Fruit fly (Drosophila melanogaster) whole organism, embryonic: ENCODE data around the gene CG33124.

Experiments
- Adf1 ChIP-seq: fragments of 200-800 bp; sonication (Bioruptor generic); IDR thresholded peaks from 2 replicates; pipeline ENCODE4 v1.3.6; 2022; ENCODE audit warnings: missing biosample characterization, missing genetic modification characterization
- Aef1 ChIP-seq: fragments of 200-800 bp; sonication (Bioruptor generic); IDR thresholded peaks from 3 replicates; pipeline ENCODE4 v1.3.6; 2022; ENCODE audit warnings: missing biosample characterization, missing genetic modification characterization
- CG10147 ChIP-seq: fragments of 200-800 bp; sonication (Bioruptor generic); optimal IDR thresholded peaks from 2 replicates; lab custom pipeline; 2019; ENCODE audit warnings: missing biosample characterization, mild to moderate bottlenecking, missing genetic modification characterization, moderate library complexity
- CG10274 ChIP-seq: fragments of 200-800 bp; sonication (Bioruptor generic); optimal IDR thresholded peaks from 3 replicates; lab custom pipeline; 2017; ENCODE audit warnings: missing biosample characterization, mild to moderate bottlenecking, missing genetic modification characterization
- CG10959 ChIP-seq: fragments of 200-800 bp; sonication (Bioruptor generic); IDR thresholded peaks from 2 replicates; pipeline ENCODE4 v1.3.6; 2022; ENCODE audit warnings: missing biosample characterization, missing genetic modification characterization
- CG11456 ChIP-seq: fragments of 200-800 bp; sonication (Bioruptor generic); IDR thresholded peaks from 3 replicates; pipeline ENCODE4 v1.3.6; 2022; ENCODE audit warnings: missing biosample characterization, missing genetic modification characterization
- CG12071 ChIP-seq: fragments of 200-800 bp; sonication (Bioruptor generic); optimal IDR thresholded peaks from 3 replicates; lab custom pipeline; 2018; ENCODE audit warnings: missing biosample characterization, mild to moderate bottlenecking, missing genetic modification characterization
- CG12299 ChIP-seq: fragments of 200-800 bp; sonication (Bioruptor generic); optimal IDR thresholded peaks from 2 replicates; lab custom pipeline; 2018; ENCODE audit warnings: missing biosample characterization, mild to moderate bottlenecking, missing genetic modification characterization
- CG12942 ChIP-seq: fragments of 200-800 bp; sonication (Bioruptor generic); optimal IDR thresholded peaks from 3 replicates; lab custom pipeline; 2016; ENCODE audit warnings: missing biosample characterization, missing genetic modification characterization
- CG13296 ChIP-seq: fragments of 200-800 bp; sonication (Bioruptor generic); optimal IDR thresholded peaks from 3 replicates; lab custom pipeline; 2018; ENCODE audit warnings: missing biosample characterization, mild to moderate bottlenecking, missing genetic modification characterization
- CG13775 ChIP-seq: fragments of 200-800 bp; sonication (Bioruptor generic); optimal IDR thresholded peaks from 3 replicates; lab custom pipeline; 2017; ENCODE audit warnings: missing biosample characterization, mild to moderate bottlenecking, missing genetic modification characterization
- CG16779 ChIP-seq: fragments of 200-800 bp; sonication (Bioruptor generic); IDR thresholded peaks from 2 replicates; pipeline ENCODE4 v1.3.6; 2022; ENCODE audit warnings: missing biosample characterization, missing genetic modification characterization
- CG17912 ChIP-seq: fragments of 200-800 bp; sonication (Bioruptor generic); optimal IDR thresholded peaks from 2 replicates; lab custom pipeline; 2018; ENCODE audit warnings: missing biosample characterization, mild to moderate bottlenecking, missing genetic modification characterization
- CG18476 ChIP-seq: fragments of 200-800 bp; sonication (Bioruptor generic); optimal IDR thresholded peaks from 2 replicates; lab custom pipeline; 2016; ENCODE audit warnings: missing biosample characterization, mild to moderate bottlenecking, missing genetic modification characterization
- CG18619 ChIP-seq: fragments of 200-800 bp; sonication (Bioruptor generic); optimal IDR thresholded peaks from 3 replicates; lab custom pipeline; 2017; ENCODE audit warnings: missing biosample characterization, mild to moderate bottlenecking, missing genetic modification characterization
- CG2116 ChIP-seq: fragments of 200-800 bp; sonication (Bioruptor generic); optimal IDR thresholded peaks from 3 replicates; lab custom pipeline; 2018; ENCODE audit warnings: missing biosample characterization, mild to moderate bottlenecking, missing genetic modification characterization
- CG3065 ChIP-seq: fragments of 200-800 bp; sonication (Bioruptor generic); optimal IDR thresholded peaks from 2 replicates; lab custom pipeline; 2016; ENCODE audit warnings: missing biosample characterization, missing genetic modification characterization
- CG31365 ChIP-seq: fragments of 200-800 bp; sonication (Bioruptor generic); optimal IDR thresholded peaks from 2 replicates; lab custom pipeline; 2018; ENCODE audit warnings: missing biosample characterization, mild to moderate bottlenecking, missing genetic modification characterization
- CG4404 ChIP-seq: fragments of 200-800 bp; sonication (Bioruptor generic); IDR thresholded peaks from 2 replicates; pipeline ENCODE4 v1.3.6; 2022; ENCODE audit warnings: missing biosample characterization, missing genetic modification characterization
- CG4617 ChIP-seq: fragments of 200-800 bp; sonication (Bioruptor generic); optimal IDR thresholded peaks from 3 replicates; lab custom pipeline; 2016; ENCODE audit warnings: missing biosample characterization, missing genetic modification characterization, borderline replicate concordance
- CG9876 ChIP-seq: fragments of 200-800 bp; sonication (Bioruptor generic); optimal IDR thresholded peaks from 2 replicates; lab custom pipeline; 2016; ENCODE audit warnings: missing biosample characterization, missing genetic modification characterization
- Dip3 ChIP-seq: fragments of 200-800 bp; sonication (Bioruptor generic); optimal IDR thresholded peaks from 3 replicates; lab custom pipeline; 2016; ENCODE audit warnings: missing biosample characterization, missing genetic modification characterization
- Dll ChIP-seq: fragments of 200-800 bp; sonication (Bioruptor generic); IDR thresholded peaks from 4 replicates; pipeline ENCODE4 v1.3.6; 2022; ENCODE audit warnings: missing biosample characterization, missing genetic modification characterization; ENCODE audit not compliant: partially characterized antibody
- Drgx ChIP-seq: fragments of 200-800 bp; sonication (Bioruptor generic); IDR thresholded peaks from 2 replicates; pipeline ENCODE4 v1.3.6; 2022; ENCODE audit warnings: missing biosample characterization, missing genetic modification characterization
- Ets97D ChIP-seq: fragments of 200-800 bp; sonication (Bioruptor generic); optimal IDR thresholded peaks from 3 replicates; lab custom pipeline; 2016; ENCODE audit warnings: missing biosample characterization, missing genetic modification characterization
- H15 ChIP-seq: fragments of 200-800 bp; sonication (Bioruptor generic); IDR thresholded peaks from 3 replicates; pipeline ENCODE4 v1.3.6; 2022; ENCODE audit warnings: missing biosample characterization, missing genetic modification characterization
- HmgD ChIP-seq: fragments of 200-800 bp; sonication (Bioruptor generic); optimal IDR thresholded peaks from 3 replicates; lab custom pipeline; 2016; ENCODE audit warnings: missing biosample characterization, missing genetic modification characterization
- MESR4 ChIP-seq: fragments of 200-800 bp; sonication (Bioruptor generic); optimal IDR thresholded peaks from 2 replicates; lab custom pipeline; 2018; ENCODE audit warnings: missing biosample characterization, mild to moderate bottlenecking, missing genetic modification characterization, moderate library complexity
- NC2β ChIP-seq: fragments of 200-800 bp; sonication (Bioruptor generic); optimal IDR thresholded peaks from 2 replicates; lab custom pipeline; 2016; ENCODE audit warnings: missing biosample characterization, missing genetic modification characterization
- Oli ChIP-seq: fragments of 200-800 bp; sonication (Bioruptor generic); optimal IDR thresholded peaks from 2 replicates; lab custom pipeline; 2018; ENCODE audit warnings: missing biosample characterization, mild to moderate bottlenecking, missing genetic modification characterization, moderate library complexity
- Opbp ChIP-seq: fragments of 200-800 bp; sonication (Bioruptor generic); IDR thresholded peaks from 3 replicates; pipeline ENCODE4 v1.3.6; 2022; ENCODE audit warnings: missing biosample characterization, missing genetic modification characterization; ENCODE audit not compliant: partially characterized antibody
- Six4 ChIP-seq: fragments of 200-800 bp; sonication (Bioruptor generic); optimal IDR thresholded peaks from 2 replicates; lab custom pipeline; 2016; ENCODE audit warnings: missing biosample characterization, missing genetic modification characterization
- Ssrp ChIP-seq: fragments of 200-800 bp; sonication (Bioruptor generic); optimal IDR thresholded peaks from 2 replicates; lab custom pipeline; 2018; ENCODE audit warnings: missing biosample characterization, mild to moderate bottlenecking, missing genetic modification characterization, moderate library complexity
- bowl ChIP-seq: fragments of 200-800 bp; sonication (Bioruptor generic); IDR thresholded peaks from 2 replicates; pipeline ENCODE4 v1.3.6; 2022; ENCODE audit warnings: missing biosample characterization, missing genetic modification characterization
- chinmo ChIP-seq: fragments of 200-800 bp; sonication (Bioruptor generic); IDR thresholded peaks from 4 replicates; pipeline ENCODE4 v1.3.6; 2022; ENCODE audit warnings: missing biosample characterization, missing genetic modification characterization; ENCODE audit not compliant: partially characterized antibody
- crc ChIP-seq: fragments of 200-800 bp; sonication (Bioruptor generic); optimal IDR thresholded peaks from 2 replicates; lab custom pipeline; 2016; ENCODE audit warnings: missing biosample characterization, missing genetic modification characterization
- dimm ChIP-seq: fragments of 200-800 bp; sonication (Bioruptor generic); IDR thresholded peaks from 2 replicates; pipeline ENCODE4 v1.3.6; 2022; ENCODE audit warnings: missing biosample characterization, missing genetic modification characterization
- dpn ChIP-seq, 2 experiments: fragments of 200-800 bp; sonication (Bioruptor generic); optimal IDR thresholded peaks; 3 replicates each; lab custom pipeline; 2016; ENCODE audit warnings: missing biosample characterization in 2 of 2, missing genetic modification characterization in 2 of 2
- grn ChIP-seq: fragments of 200-800 bp; sonication (Bioruptor generic); optimal IDR thresholded peaks from 3 replicates; lab custom pipeline; 2017; ENCODE audit warnings: missing biosample characterization, missing genetic modification characterization
- gsb-n ChIP-seq: fragments of 200-800 bp; sonication (Bioruptor generic); optimal IDR thresholded peaks from 3 replicates; lab custom pipeline; 2018; ENCODE audit warnings: missing biosample characterization, mild to moderate bottlenecking, missing genetic modification characterization
- luna ChIP-seq: fragments of 200-800 bp; sonication (Bioruptor generic); optimal IDR thresholded peaks from 2 replicates; lab custom pipeline; 2016; ENCODE audit warnings: missing biosample characterization, missing genetic modification characterization
- maf-S ChIP-seq: fragments of 200-800 bp; sonication (Bioruptor generic); optimal IDR thresholded peaks from 2 replicates; lab custom pipeline; 2016; ENCODE audit warnings: missing biosample characterization, missing genetic modification characterization
- org-1 ChIP-seq: fragments of 200-800 bp; sonication (Bioruptor generic); optimal IDR thresholded peaks from 2 replicates; lab custom pipeline; 2017; ENCODE audit warnings: missing biosample characterization, missing genetic modification characterization
- pfk ChIP-seq: fragments of 200-800 bp; sonication (Bioruptor generic); optimal IDR thresholded peaks from 2 replicates; lab custom pipeline; 2018; ENCODE audit warnings: missing biosample characterization, mild to moderate bottlenecking, missing genetic modification characterization, moderate library complexity
- prd ChIP-seq, 3 experiments: fragments of >200 bp in 2 of 3; fragments of 200-800 bp in 1 of 3; sonication (Bioruptor generic) in 1 of 3; optimal IDR thresholded peaks in 2 of 3; IDR thresholded peaks in 1 of 3; 2 replicates in 2 of 3; 3 replicates in 1 of 3; pipeline versions ENCODE4 v1.3.6 to Lab custom; 2017 to 2022; ENCODE audit warnings: missing biosample characterization in 1 of 3, missing genetic modification characterization in 1 of 3
- schlank ChIP-seq: fragments of 200-800 bp; sonication (Bioruptor generic); optimal IDR thresholded peaks from 2 replicates; lab custom pipeline; 2018; ENCODE audit warnings: missing biosample characterization, mild to moderate bottlenecking, missing genetic modification characterization
- sens-2 ChIP-seq: fragments of 200-800 bp; sonication (Bioruptor generic); IDR thresholded peaks from 2 replicates; pipeline ENCODE4 v1.3.6; 2022; ENCODE audit warnings: missing biosample characterization, missing genetic modification characterization
- sqz ChIP-seq: fragments of 200-800 bp; sonication (Bioruptor generic); optimal IDR thresholded peaks from 3 replicates; lab custom pipeline; 2018; ENCODE audit warnings: missing biosample characterization, mild to moderate bottlenecking, missing genetic modification characterization

Gene CG33124

dm6 chr2L:2226259-2227121, 17.6 kb upstream of the CG33124 start, which contains the start of the genes CG15387 and sau (continued):
- TF ChIP-seq sens-2 (GFP tag; lab: Robert Waterston, UW) (no peak), CG31365 (tag; lab: Kevin White, UChicago) (no peak), Drgx (GFP tag; lab: Robert Waterston, UW) (peak; percentile 65), CG4617 (GFP tag; lab: Kevin White, UChicago) (peak; percentile 94), org-1 (GFP tag; lab: Kevin White, UChicago) (peak; percentile 63), maf-S (GFP tag; lab: Kevin White, UChicago) (peak; percentile 89), prd (optimal IDR thresholded peaks at IDR 0.05; lab: Kevin White, UChicago) (no peak), prd (GFP tag; IDR thresholded peaks at IDR 0.05; lab: Robert Waterston, UW) (peak; percentile 88), Ssrp (tag; lab: Kevin White, UChicago) (peak; percentile 81), CG12299 (tag; lab: Kevin White, UChicago) (peak; percentile 86), dpn (GFP tag; optimal IDR thresholded peaks at IDR 0.05; lab: Kevin White, UChicago) (peak; percentile 87 to 95), MESR4 (GFP tag; lab: Kevin White, UChicago) (peak; percentile 42), Dip3 (peak; percentile 90), Opbp (peak; percentile 82), Ets97D (GFP tag; lab: Kevin White, UChicago) (peak; percentile 92), HmgD (GFP tag; lab: Kevin White, UChicago) (peak; percentile 59), luna (GFP tag; lab: Kevin White, UChicago) (peak; percentile 87), CG10959 (GFP tag; lab: Robert Waterston, UW) (peak; percentile 65), NC2β (GFP tag; lab: Kevin White, UChicago) (peak; percentile 90), pfk (GFP tag; lab: Kevin White, UChicago) (peak; percentile 32), Six4 (GFP tag; lab: Kevin White, UChicago) (peak; percentile 81), crc (GFP tag; lab: Kevin White, UChicago) (peak; percentile 88), Aef1 (GFP tag; lab: Robert Waterston, UW) (peak; percentile 79), CG10274 (GFP tag; lab: Kevin White, UChicago) (peak; percentile 60), CG16779 (GFP tag; lab: Robert Waterston, UW) (peak; percentile 64), CG9876 (GFP tag; lab: Kevin White, UChicago) (peak; percentile 78), Oli (tag; lab: Kevin White, UChicago) (peak; percentile 78), chinmo (GFP tag; lab: Robert Waterston, UW) (peak; percentile 87), CG17912 (GFP tag; lab: Kevin White, UChicago) (peak; percentile 69), CG3065 (GFP tag; lab: Kevin White, UChicago) (peak; percentile 79), gsb-n (tag; lab: Kevin White, UChicago) (peak; percentile 81), dimm (GFP tag; lab: Robert Waterston, UW) (no peak), CG11456 (GFP tag; lab: Robert Waterston, UW) (peak; percentile 84), sqz (GFP tag; lab: Kevin White, UChicago) (peak; percentile 65), CG2116 (GFP tag; lab: Kevin White, UChicago) (peak; percentile 90), CG18619 (GFP tag; lab: Kevin White, UChicago) (peak; percentile 78), Adf1 (peak; percentile 52), schlank (peak; percentile 72), CG13296 (peak; percentile 84), H15 (GFP tag; lab: Robert Waterston, UW) (peak; percentile 76; the same call in 2 of the 3 replicates), CG10147 (peak; percentile 84), Dll (GFP tag; lab: Robert Waterston, UW) (peak; percentile 96), CG4404 (GFP tag; lab: Robert Waterston, UW) (peak; percentile 79), CG18476 (GFP tag; lab: Kevin White, UChicago) (peak; percentile 89), CG13775 (GFP tag; lab: Kevin White, UChicago) (peak; percentile 93), bowl (GFP tag; lab: Robert Waterston, UW) (no peak), grn (GFP tag; lab: Kevin White, UChicago) (peak; percentile 34), CG12942 (GFP tag; lab: Kevin White, UChicago) (peak; percentile 81), CG12071 (peak; percentile 75)
